Fruit fly (Drosophila melanogaster) whole organism, embryonic: ENCODE measurements around the gene CG43072.
A peak's percentile ranks its signal among the peaks of the same experiment; 100 is the strongest.

Experiments used
- Adf1 ChIP-seq: fragments of 200-800 bp; sonication (Bioruptor generic); IDR thresholded peaks from 2 replicates; pipeline ENCODE4 v1.3.6; 2022; ENCODE audit warnings: missing biosample characterization, missing genetic modification characterization
- Aef1 ChIP-seq: fragments of 200-800 bp; sonication (Bioruptor generic); IDR thresholded peaks from 3 replicates; pipeline ENCODE4 v1.3.6; 2022; ENCODE audit warnings: missing biosample characterization, missing genetic modification characterization
- B-H1 ChIP-seq: fragments of 200-800 bp; sonication (Bioruptor generic); IDR thresholded peaks from 3 replicates; pipeline ENCODE4 v1.3.6; 2022; ENCODE audit warnings: missing biosample characterization, missing genetic modification characterization
- CG12219 ChIP-seq: fragments of 200-800 bp; sonication (Bioruptor generic); optimal IDR thresholded peaks from 3 replicates; lab custom pipeline; 2018; ENCODE audit warnings: missing biosample characterization, mild to moderate bottlenecking, missing genetic modification characterization
- CG16813 ChIP-seq: fragments of 200-800 bp; sonication (Bioruptor generic); IDR thresholded peaks from 3 replicates; pipeline ENCODE4 v1.3.6; 2022; ENCODE audit warnings: missing biosample characterization, missing genetic modification characterization; ENCODE audit not compliant: partially characterized antibody
- CG18011 ChIP-seq: fragments of 200-800 bp; sonication (Bioruptor generic); optimal IDR thresholded peaks from 2 replicates; lab custom pipeline; 2017; ENCODE audit warnings: missing biosample characterization, missing genetic modification characterization, mild to moderate bottlenecking, moderate library complexity, missing genotype
- CG1832 ChIP-seq: fragments of 200-800 bp; sonication (Bioruptor generic); optimal IDR thresholded peaks from 2 replicates; lab custom pipeline; 2017; ENCODE audit warnings: missing biosample characterization, mild to moderate bottlenecking, missing genetic modification characterization, inconsistent platforms
- CG18476 ChIP-seq: fragments of 200-800 bp; sonication (Bioruptor generic); optimal IDR thresholded peaks from 2 replicates; lab custom pipeline; 2016; ENCODE audit warnings: missing biosample characterization, mild to moderate bottlenecking, missing genetic modification characterization
- CG18619 ChIP-seq: fragments of 200-800 bp; sonication (Bioruptor generic); optimal IDR thresholded peaks from 3 replicates; lab custom pipeline; 2017; ENCODE audit warnings: missing biosample characterization, mild to moderate bottlenecking, missing genetic modification characterization
- CG2120 ChIP-seq: fragments of 200-800 bp; sonication (Bioruptor generic); optimal IDR thresholded peaks from 3 replicates; lab custom pipeline; 2016; ENCODE audit warnings: missing biosample characterization, missing genetic modification characterization
- CG3163 ChIP-seq: fragments of 200-800 bp; sonication (Bioruptor generic); optimal IDR thresholded peaks from 3 replicates; lab custom pipeline; 2016; ENCODE audit warnings: missing biosample characterization, missing genetic modification characterization
- CG33213 ChIP-seq: fragments of 200-800 bp; sonication (Bioruptor generic); optimal IDR thresholded peaks from 3 replicates; lab custom pipeline; 2016; ENCODE audit warnings: missing biosample characterization, missing genetic modification characterization
- CG33557 ChIP-seq: fragments of 200-800 bp; sonication (Bioruptor generic); optimal IDR thresholded peaks from 2 replicates; lab custom pipeline; 2019; ENCODE audit warnings: missing biosample characterization, mild to moderate bottlenecking, missing genetic modification characterization, moderate library complexity
- CG5180 ChIP-seq: fragments of 200-800 bp; sonication (Bioruptor generic); optimal IDR thresholded peaks from 3 replicates; lab custom pipeline; 2017; ENCODE audit warnings: missing biosample characterization, missing genetic modification characterization, mild to moderate bottlenecking, moderate library complexity, missing genetic modification reagents
- CG5953 ChIP-seq: fragments of 200-800 bp; sonication (Bioruptor generic); IDR thresholded peaks from 2 replicates; pipeline ENCODE4 v1.3.6; 2022; ENCODE audit warnings: missing biosample characterization, missing genetic modification characterization
- CG8089 ChIP-seq: fragments of 200-800 bp; sonication (Bioruptor generic); optimal IDR thresholded peaks from 3 replicates; lab custom pipeline; 2016; ENCODE audit warnings: missing biosample characterization, missing genetic modification characterization
- CG8290 ChIP-seq, 3 experiments: fragments of 200-800 bp; sonication (Bioruptor generic); optimal IDR thresholded peaks; 2 replicates each; lab custom pipeline; 2016 to 2019; ENCODE audit warnings: missing biosample characterization in 3 of 3, missing genetic modification characterization in 3 of 3, mild to moderate bottlenecking in 2 of 3, moderate library complexity in 1 of 3
- Chrac-16 ChIP-seq: fragments of 200-800 bp; sonication (Bioruptor generic); optimal IDR thresholded peaks from 3 replicates; lab custom pipeline; 2016; ENCODE audit warnings: missing biosample characterization, missing genetic modification characterization
- Dek ChIP-seq: fragments of 200-800 bp; sonication (Bioruptor generic); optimal IDR thresholded peaks from 3 replicates; lab custom pipeline; 2019; ENCODE audit warnings: missing biosample characterization, mild to moderate bottlenecking, missing genetic modification characterization, moderate library complexity
- Dip2 ChIP-seq: fragments of 200-800 bp; sonication (Bioruptor generic); IDR thresholded peaks from 2 replicates; pipeline ENCODE4 v1.3.6; 2022; ENCODE audit warnings: missing biosample characterization, missing genetic modification characterization
- Dip3 ChIP-seq: fragments of 200-800 bp; sonication (Bioruptor generic); optimal IDR thresholded peaks from 3 replicates; lab custom pipeline; 2016; ENCODE audit warnings: missing biosample characterization, missing genetic modification characterization
- Doc2 ChIP-seq: fragments of 200-800 bp; sonication (Bioruptor generic); IDR thresholded peaks from 2 replicates; pipeline ENCODE4 v1.3.6; 2022; ENCODE audit warnings: missing biosample characterization, missing genetic modification characterization
- Hey ChIP-seq: fragments of 200-800 bp; sonication (Bioruptor generic); optimal IDR thresholded peaks from 3 replicates; lab custom pipeline; 2018; ENCODE audit warnings: missing biosample characterization, mild to moderate bottlenecking, missing genetic modification characterization
- Hr78 ChIP-seq, 2 experiments: fragments of 200-800 bp in 1 of 2; fragments of >200 bp in 1 of 2; sonication (Bioruptor generic) in 1 of 2; optimal IDR thresholded peaks; 2 replicates each; lab custom pipeline; 2017 to 2019; ENCODE audit warnings: missing biosample characterization in 2 of 2, missing genetic modification characterization in 2 of 2, mild to moderate bottlenecking in 1 of 2, moderate library complexity in 1 of 2
- Lpt ChIP-seq: fragments of >200 bp; optimal IDR thresholded peaks from 2 replicates; lab custom pipeline; 2018; ENCODE audit warnings: missing biosample characterization, missing genetic modification characterization
- MBD-R2 ChIP-seq: fragments of 200-800 bp; sonication (Bioruptor generic); IDR thresholded peaks from 2 replicates; pipeline ENCODE4 v1.3.6; 2022; ENCODE audit warnings: missing biosample characterization, missing genetic modification characterization
- Max ChIP-seq: fragments of 200-800 bp; sonication (Bioruptor generic); optimal IDR thresholded peaks from 2 replicates; lab custom pipeline; 2016; ENCODE audit warnings: missing biosample characterization, mild to moderate bottlenecking, missing genetic modification characterization
- Nf-YB ChIP-seq: fragments of 200-800 bp; sonication (Bioruptor generic); optimal IDR thresholded peaks from 3 replicates; lab custom pipeline; 2019; ENCODE audit warnings: missing biosample characterization, mild to moderate bottlenecking, missing genetic modification characterization, moderate library complexity
- Spps ChIP-seq: fragments of 200-800 bp; sonication (Bioruptor generic); optimal IDR thresholded peaks from 2 replicates; lab custom pipeline; 2018; ENCODE audit warnings: missing biosample characterization, mild to moderate bottlenecking, missing genetic modification characterization
- Xrp1 ChIP-seq: fragments of 200-800 bp; sonication (Bioruptor generic); IDR thresholded peaks from 2 replicates; pipeline ENCODE4 v1.3.6; 2022; ENCODE audit warnings: missing biosample characterization, missing genetic modification characterization
- al ChIP-seq: fragments of 200-800 bp; sonication (Bioruptor generic); IDR thresholded peaks from 2 replicates; pipeline ENCODE4 v1.3.6; 2022; ENCODE audit warnings: missing biosample characterization, missing genetic modification characterization
- az2 ChIP-seq: fragments of 200-800 bp; sonication (Bioruptor generic); optimal IDR thresholded peaks from 3 replicates; lab custom pipeline; 2016; ENCODE audit warnings: missing biosample characterization, missing genetic modification characterization
- chm ChIP-seq: fragments of 200-800 bp; sonication (Bioruptor generic); IDR thresholded peaks from 2 replicates; pipeline ENCODE4 v1.3.6; 2022; ENCODE audit warnings: missing biosample characterization, missing genetic modification characterization
- croc ChIP-seq: fragments of 200-800 bp; sonication (Bioruptor generic); conservative IDR thresholded peaks from 3 replicates; pipeline ENCODE4 v1.3.6; 2022; ENCODE audit warnings: missing biosample characterization, missing genetic modification characterization
- eve ChIP-seq, 2 experiments: fragments of >200 bp; optimal IDR thresholded peaks; 2 replicates each; lab custom pipeline; 2017; ENCODE audit warnings: missing biosample characterization in 2 of 2, missing genetic modification characterization in 2 of 2
- exex ChIP-seq: fragments of 200-800 bp; sonication (Bioruptor generic); optimal IDR thresholded peaks from 4 replicates; lab custom pipeline; 2018; ENCODE audit warnings: missing biosample characterization, mild to moderate bottlenecking, missing genetic modification characterization, moderate library complexity
- ken ChIP-seq: fragments of 200-800 bp; sonication (Bioruptor generic); IDR thresholded peaks from 3 replicates; pipeline ENCODE4 v1.3.6; 2022; ENCODE audit warnings: missing biosample characterization, missing genetic modification characterization
- maf-S ChIP-seq: fragments of 200-800 bp; sonication (Bioruptor generic); optimal IDR thresholded peaks from 2 replicates; lab custom pipeline; 2016; ENCODE audit warnings: missing biosample characterization, missing genetic modification characterization
- mam ChIP-seq: fragments of 200-800 bp; sonication (Bioruptor generic); optimal IDR thresholded peaks from 3 replicates; lab custom pipeline; 2016; ENCODE audit warnings: missing biosample characterization, missing genetic modification characterization
- mld ChIP-seq: fragments of 200-800 bp; sonication (Bioruptor generic); IDR thresholded peaks from 3 replicates; pipeline ENCODE4 v1.3.6; 2022; ENCODE audit warnings: missing biosample characterization, missing genetic modification characterization; ENCODE audit not compliant: partially characterized antibody
- nau ChIP-seq: fragments of 200-800 bp; sonication (Bioruptor generic); optimal IDR thresholded peaks from 3 replicates; lab custom pipeline; 2017; ENCODE audit warnings: missing biosample characterization, mild to moderate bottlenecking, missing genetic modification characterization, missing genetic modification reagents
- odd ChIP-seq: fragments of 200-800 bp; sonication (Bioruptor generic); optimal IDR thresholded peaks from 2 replicates; lab custom pipeline; 2017; ENCODE audit warnings: missing biosample characterization, mild to moderate bottlenecking, missing genetic modification characterization
- pum ChIP-seq: fragments of 200-800 bp; sonication (Bioruptor generic); optimal IDR thresholded peaks from 2 replicates; lab custom pipeline; 2016; ENCODE audit warnings: missing biosample characterization, missing genetic modification characterization
- repo ChIP-seq: fragments of 200-800 bp; sonication (Bioruptor generic); optimal IDR thresholded peaks from 2 replicates; lab custom pipeline; 2016; ENCODE audit warnings: missing biosample characterization, missing genetic modification characterization
- sqz ChIP-seq: fragments of 200-800 bp; sonication (Bioruptor generic); optimal IDR thresholded peaks from 3 replicates; lab custom pipeline; 2018; ENCODE audit warnings: missing biosample characterization, mild to moderate bottlenecking, missing genetic modification characterization
- tup ChIP-seq: fragments of 200-800 bp; sonication (Bioruptor generic); optimal IDR thresholded peaks from 2 replicates; lab custom pipeline; 2016; ENCODE audit warnings: missing biosample characterization, mild to moderate bottlenecking, missing genetic modification characterization, moderate library complexity
- unpg ChIP-seq: fragments of 200-800 bp; sonication (Bioruptor generic); optimal IDR thresholded peaks from 3 replicates; lab custom pipeline; 2018; ENCODE audit warnings: missing biosample characterization, mild to moderate bottlenecking, missing genetic modification characterization, moderate library complexity
- zen ChIP-seq: fragments of 200-800 bp; sonication (Bioruptor generic); optimal IDR thresholded peaks from 3 replicates; lab custom pipeline; 2018; ENCODE audit warnings: missing biosample characterization, mild to moderate bottlenecking, missing genetic modification characterization, moderate library complexity

CG43072 gene

dm6 chr3L:21031093-21031930 lies 34.3 kb upstream of the CG43072 start, which contains the start of the genes CG10584 and Polr3E (continued):
- TF ChIP-seq CG2120 (GFP tag; lab: Kevin White, UChicago) (peak; percentile 79), Dek (tag; lab: Kevin White, UChicago) (peak; percentile 93), B-H1 (peak; percentile 65), tup (peak; percentile 66), Dip2 (GFP tag; lab: Robert Waterston, UW) (no peak), ken (GFP tag; lab: Robert Waterston, UW) (peak; percentile 72; the same call in 1 of the 3 replicates), Max (peak; percentile 86), croc (GFP tag; lab: Robert Waterston, UW) (no peak; the same call in none of the 3 replicates), nau (peak; percentile 87), CG16813 (GFP tag; lab: Robert Waterston, UW) (peak; percentile 16; the same call in 1 of the 3 replicates), MBD-R2 (peak; percentile 94), CG33213 (GFP tag; lab: Kevin White, UChicago) (peak; percentile 23), CG18476 (peak; percentile 77), zen (tag; lab: Kevin White, UChicago) (peak; percentile 92), CG8089 (no peak), Adf1 (GFP tag; lab: Robert Waterston, UW) (peak; percentile 57), Dip3 (peak; percentile 18), pum (peak; percentile 39), Xrp1 (peak; percentile 86), Spps (tag; lab: Kevin White, UChicago) (peak; percentile 82), Hr78 (GFP tag; optimal IDR thresholded peaks at IDR 0.05; lab: Kevin White, UChicago) (peak in 1 of 2 experiments; percentile 83), al (GFP tag; lab: Robert Waterston, UW) (peak; percentile 85), odd (peak; percentile 98), Aef1 (GFP tag; lab: Robert Waterston, UW) (peak; percentile 78), Hey (tag; lab: Kevin White, UChicago) (peak; percentile 33), az2 (GFP tag; lab: Kevin White, UChicago) (peak; percentile 90), eve (GFP tag; optimal IDR thresholded peaks at IDR 0.05; lab: Kevin White, UChicago) (no peak), CG12219 (GFP tag; lab: Kevin White, UChicago) (peak; percentile 83), CG1832 (GFP tag; lab: Kevin White, UChicago) (no peak), maf-S (peak; percentile 33), CG18619 (GFP tag; lab: Kevin White, UChicago) (peak; percentile 94), CG18011 (GFP tag; lab: Kevin White, UChicago) (peak; percentile 77), repo (GFP tag; lab: Kevin White, UChicago) (no peak), CG33557 (GFP tag; lab: Kevin White, UChicago) (peak; percentile 96), CG5953 (GFP tag; lab: Robert Waterston, UW) (no peak; the same call in 1 of the 2 replicates), Chrac-16 (peak; percentile 84), CG5180 (peak; percentile 85), mld (GFP tag; lab: Robert Waterston, UW) (no peak), unpg (GFP tag; lab: Kevin White, UChicago) (peak; percentile 89), sqz (GFP tag; lab: Kevin White, UChicago) (peak; percentile 95), CG3163 (GFP tag; lab: Kevin White, UChicago) (no peak), exex (tag; lab: Kevin White, UChicago) (peak; percentile 76), Lpt (GFP tag; lab: Kevin White, UChicago) (no peak), CG8290 (GFP tag; optimal IDR thresholded peaks at IDR 0.05; lab: Kevin White, UChicago) (peak; percentile 90), CG8290 (tag; optimal IDR thresholded peaks at IDR 0.05; lab: Kevin White, UChicago) (peak; percentile 76 to 82), Doc2 (GFP tag; lab: Robert Waterston, UW) (no peak), mam (peak; percentile 57), chm (peak; percentile 28), Nf-YB (GFP tag; lab: Kevin White, UChicago) (peak; percentile 84)
